Fruit fly (Drosophila melanogaster): ENCODE results near the gene usp.
A peak's percentile ranks its signal among the peaks of the same experiment; 100 is the strongest.

The usp gene

dm6 chrX:2048778-2049686 lies 6.9 kb upstream of the usp start:
- TF ChIP-seq HLH106 (tag; optimal IDR thresholded peaks at IDR 0.05) (peak; percentile 11), Jra (GFP tag; optimal IDR thresholded peaks at IDR 0.05) (no peak), h (GFP tag; optimal IDR thresholded peaks at IDR 0.05) (peak; percentile 67), br (GFP tag; optimal IDR thresholded peaks at IDR 0.05) (peak; percentile 75)

- TF ChIP-seq fru (GFP tag; optimal IDR thresholded peaks at IDR 0.05) = no peak
- TF ChIP-seq Dif (GFP tag; optimal IDR thresholded peaks at IDR 0.05; ENCODE audit: partially characterized antibody) = peak; percentile 37
- TF ChIP-seq br (GFP tag; optimal IDR thresholded peaks at IDR 0.05) = peak; percentile 0
These were observed 1.7 kb upstream of the usp start, which contains the start of gene CG4325 for dm6 chrX:2043660-2044397. CG4325 (minus strand) TSS chrX:2043818.

DNA sequence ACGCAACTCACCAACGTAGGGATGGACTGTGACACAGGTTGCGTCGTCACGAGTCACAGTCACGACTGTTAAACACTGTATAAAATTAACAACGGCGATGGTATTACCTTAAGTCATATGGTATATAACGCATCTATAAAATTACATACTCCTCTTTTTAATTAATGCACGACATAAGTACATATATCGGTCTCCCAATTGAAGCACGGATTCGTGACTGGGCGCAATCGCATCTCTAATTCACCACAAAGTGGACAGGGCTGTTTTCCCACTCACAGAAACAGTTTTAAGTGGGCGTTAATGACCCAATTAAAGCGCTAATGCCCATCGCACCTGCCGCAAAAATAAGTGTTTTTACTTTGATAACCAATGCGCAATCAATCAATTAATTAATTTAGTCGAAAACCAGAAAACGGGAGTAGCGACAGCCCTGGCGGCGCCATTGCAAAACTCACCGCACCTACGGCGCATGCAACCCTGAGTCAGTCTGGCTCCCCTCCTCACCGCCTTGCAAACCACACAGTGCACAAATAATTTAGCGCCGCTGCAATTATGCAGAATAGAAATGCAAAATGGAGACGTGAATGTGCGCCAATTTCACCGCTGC lies 696 bp downstream of the usp start, which contains the start of gene CG4313:
Gene CG4313, plus strand, starts transcription at position 557 of the 607 bp plus-strand sequence.
- peak; percentile 67 for TF ChIP-seq OdsH (GFP tag; optimal IDR thresholded peaks at IDR 0.05)
- no peak for TF ChIP-seq Mio (GFP tag; optimal IDR thresholded peaks at IDR 0.05)
- no peak for TF ChIP-seq Dfd (GFP tag; optimal IDR thresholded peaks at IDR 0.05)
- TF ChIP-seq ey (GFP tag; optimal IDR thresholded peaks at IDR 0.05) = peak; percentile 72
- TF ChIP-seq sage (GFP tag; optimal IDR thresholded peaks at IDR 0.05) = peak; percentile 41
- no peak for TF ChIP-seq pan (optimal IDR thresholded peaks at IDR 0.05)
- TF ChIP-seq N (GFP tag; optimal IDR thresholded peaks at IDR 0.05) = no peak
- peak; percentile 76 for TF ChIP-seq Jra (GFP tag; optimal IDR thresholded peaks at IDR 0.05)
- TF ChIP-seq foxo (GFP tag; optimal IDR thresholded peaks at IDR 0.05) = peak in 1 of 2 experiments; percentile 81
- no peak for TF ChIP-seq usp (GFP tag; optimal IDR thresholded peaks at IDR 0.05)
- no peak for TF ChIP-seq Dif (GFP tag; optimal IDR thresholded peaks at IDR 0.05; ENCODE audit: partially characterized antibody)
- TF ChIP-seq psq (GFP tag; optimal IDR thresholded peaks at IDR 0.05) = peak; percentile 60
- TF ChIP-seq CrebA (GFP tag; optimal IDR thresholded peaks at IDR 0.05; ENCODE audit: borderline replicate concordance) = no peak
- no peak for TF ChIP-seq tai (GFP tag; optimal IDR thresholded peaks at IDR 0.05)
- TF ChIP-seq Sp1 (GFP tag; optimal IDR thresholded peaks at IDR 0.05) = peak; percentile 74
- no peak for TF ChIP-seq lola (GFP tag; optimal IDR thresholded peaks at IDR 0.05)
- no peak for TF ChIP-seq jim (GFP tag; optimal IDR thresholded peaks at IDR 0.05)
- TF ChIP-seq Hr83 (GFP tag; optimal IDR thresholded peaks at IDR 0.05; ENCODE audit: poor library complexity, severe bottlenecking) = no peak
- peak; percentile 75 for TF ChIP-seq br (GFP tag; optimal IDR thresholded peaks at IDR 0.05)
- TF ChIP-seq h (GFP tag; optimal IDR thresholded peaks at IDR 0.05) = peak; percentile 81
- TF ChIP-seq brk (GFP tag; optimal IDR thresholded peaks at IDR 0.05) = no peak
- no peak for TF ChIP-seq dl (GFP tag; optimal IDR thresholded peaks at IDR 0.05; ENCODE audit: insufficient read depth in 1 of 2, partially characterized antibody in 2 of 2)
- TF ChIP-seq fru (GFP tag; optimal IDR thresholded peaks at IDR 0.05) = peak; percentile 80
- peak; percentile 89 for TF ChIP-seq Myc (optimal IDR thresholded peaks at IDR 0.05)
- peak; percentile 82 for TF ChIP-seq woc (GFP tag; optimal IDR thresholded peaks at IDR 0.05)
- no peak for TF ChIP-seq dsf (GFP tag; optimal IDR thresholded peaks at IDR 0.05; ENCODE audit: borderline replicate concordance)
- TF ChIP-seq sv (GFP tag; optimal IDR thresholded peaks at IDR 0.05) = peak; percentile 54
- TF ChIP-seq CG9705 (GFP tag; optimal IDR thresholded peaks at IDR 0.05) = peak; percentile 64
- no peak for TF ChIP-seq Abd-B (GFP tag; optimal IDR thresholded peaks at IDR 0.05)
- TF ChIP-seq HLH106 (tag; optimal IDR thresholded peaks at IDR 0.05) = peak; percentile 80
- no peak for TF ChIP-seq CG32264 (GFP tag; optimal IDR thresholded peaks at IDR 0.05)
- no peak for TF ChIP-seq Vsx2 (GFP tag; optimal IDR thresholded peaks at IDR 0.05; ENCODE audit: partially characterized antibody)
- no peak for TF ChIP-seq Hr78 (GFP tag; optimal IDR thresholded peaks at IDR 0.05)
- TF ChIP-seq Hnf4 (GFP tag; optimal IDR thresholded peaks at IDR 0.05) = peak; percentile 68
- TF ChIP-seq Rel (GFP tag; optimal IDR thresholded peaks at IDR 0.05) = no peak
- peak; percentile 28 for TF ChIP-seq Rel (tag; optimal IDR thresholded peaks at IDR 0.05)
- TF ChIP-seq GATAd (GFP tag; optimal IDR thresholded peaks at IDR 0.05) = peak; percentile 33
- TF ChIP-seq rgr (GFP tag; optimal IDR thresholded peaks at IDR 0.05) = peak; percentile 67
- TF ChIP-seq dmrt93B (GFP tag; optimal IDR thresholded peaks at IDR 0.05) = peak; percentile 60
